Fruit fly (Drosophila melanogaster): Measurements from ENCODE around the gene Flo2.
A peak's percentile ranks its signal among the peaks of the same experiment; 100 is the strongest.

DNA sequence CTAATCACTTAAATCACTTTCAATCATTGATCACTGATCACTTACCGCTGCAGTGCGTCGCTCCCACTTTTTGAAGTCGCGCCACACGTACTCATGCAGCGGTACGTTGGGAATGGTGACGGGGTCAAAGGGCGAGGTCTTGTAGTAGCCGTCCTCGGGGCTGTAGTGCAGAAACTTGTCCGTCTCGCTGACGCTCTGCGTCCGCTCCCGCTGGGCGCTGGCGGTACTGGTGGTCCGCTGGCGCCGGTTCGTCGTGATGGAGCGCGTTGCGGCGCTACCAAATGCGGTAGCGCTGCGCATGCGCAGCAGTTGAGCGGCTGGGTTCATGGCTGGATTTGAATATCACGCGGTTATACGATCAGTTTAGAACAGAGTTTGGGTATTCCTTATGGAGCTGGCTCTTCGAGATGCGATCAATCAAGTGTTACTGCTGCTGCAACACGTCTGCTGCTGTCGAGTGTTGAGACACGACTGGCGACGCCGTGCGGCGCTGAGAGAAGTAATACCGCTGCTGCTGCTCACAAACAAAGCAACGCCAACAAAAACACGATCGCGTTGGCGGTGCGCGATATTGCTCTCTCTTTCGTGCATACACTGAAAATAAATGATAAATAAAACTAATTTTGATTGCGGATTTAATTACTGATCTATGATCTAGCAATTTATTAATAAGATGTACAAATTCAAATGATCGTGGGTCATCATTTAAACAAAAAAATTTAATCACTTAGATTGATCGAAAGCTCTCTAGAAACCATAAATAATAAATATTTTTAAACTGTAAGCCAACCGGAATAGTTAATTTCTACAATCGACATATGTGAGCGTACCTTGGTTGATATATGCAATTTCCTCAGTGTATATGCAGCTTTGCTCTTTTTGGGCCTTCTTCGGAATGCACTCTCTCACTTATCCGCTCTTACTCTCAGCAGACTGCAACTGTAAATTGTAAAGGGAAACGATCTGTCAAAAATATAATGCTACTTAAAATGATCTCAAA is 111.4 kb downstream of the Flo2 start:
- peak; percentile 84; the same call in 2 of the 3 replicates for TF ChIP-seq fd96Ca (GFP tag; IDR thresholded peaks at IDR 0.05)
- peak; percentile 97 for TF ChIP-seq CG32121 (GFP tag; IDR thresholded peaks at IDR 0.05)
- TF ChIP-seq CG17806 (tag; optimal IDR thresholded peaks at IDR 0.05), result peak; percentile 97
